Fruit fly (Drosophila melanogaster) whole organism, prepupa: ENCODE measurements around the gene CG32264.

Experiments
- Blimp-1 ChIP-seq: fragments of 200-800 bp; sonication (Bioruptor generic); optimal IDR thresholded peaks from 3 replicates; lab custom pipeline; 2017; ENCODE audit warnings: missing biosample characterization, missing genetic modification characterization, mild to moderate bottlenecking, moderate library complexity, missing genetic modification reagents
- CG10631 ChIP-seq: fragments of 200-800 bp; sonication (Bioruptor generic); optimal IDR thresholded peaks from 2 replicates; lab custom pipeline; 2016; ENCODE audit warnings: missing biosample characterization, missing genetic modification characterization
- CG10669 ChIP-seq: fragments of 200-800 bp; sonication (Bioruptor generic); optimal IDR thresholded peaks from 3 replicates; lab custom pipeline; 2018; ENCODE audit warnings: missing biosample characterization, mild to moderate bottlenecking, missing genetic modification characterization, moderate library complexity
- CG11294 ChIP-seq: fragments of 200-800 bp; sonication (Bioruptor generic); IDR thresholded peaks from 2 replicates; pipeline ENCODE4 v1.3.6; 2022; ENCODE audit warnings: missing biosample characterization, missing genetic modification characterization
- CG1621 ChIP-seq: fragments of 200-800 bp; sonication (Bioruptor generic); optimal IDR thresholded peaks from 3 replicates; lab custom pipeline; 2018; ENCODE audit warnings: missing biosample characterization, mild to moderate bottlenecking, missing genetic modification characterization
- CG16779 ChIP-seq: fragments of 200-800 bp; sonication (Bioruptor generic); optimal IDR thresholded peaks from 3 replicates; lab custom pipeline; 2017; ENCODE audit warnings: missing biosample characterization, mild to moderate bottlenecking, missing genetic modification characterization
- CG3032 ChIP-seq: fragments of 200-800 bp; optimal IDR thresholded peaks from 2 replicates; lab custom pipeline; 2019; ENCODE audit warnings: missing biosample characterization, mild to moderate bottlenecking, missing genetic modification characterization, moderate library complexity
- CG31627 ChIP-seq: fragments of 200-800 bp; sonication (Bioruptor generic); optimal IDR thresholded peaks from 3 replicates; lab custom pipeline; 2016; ENCODE audit warnings: missing biosample characterization, missing genetic modification characterization
- CG34406 ChIP-seq: fragments of 200-800 bp; sonication (Bioruptor generic); optimal IDR thresholded peaks from 3 replicates; lab custom pipeline; 2016; ENCODE audit warnings: missing biosample characterization, missing genetic modification characterization
- CG3919 ChIP-seq: fragments of 200-800 bp; sonication (Bioruptor generic); optimal IDR thresholded peaks from 3 replicates; lab custom pipeline; 2016; ENCODE audit warnings: missing biosample characterization, missing genetic modification characterization
- CG6163 ChIP-seq: fragments of 200-800 bp; sonication (Bioruptor generic); IDR thresholded peaks from 3 replicates; pipeline ENCODE4 v1.3.6; 2022; ENCODE audit warnings: missing biosample characterization, missing genetic modification characterization
- CG6276 ChIP-seq: fragments of 200-800 bp; sonication (Bioruptor generic); optimal IDR thresholded peaks from 2 replicates; lab custom pipeline; 2017; ENCODE audit warnings: missing biosample characterization, mild to moderate bottlenecking, missing genetic modification characterization
- CG6792 ChIP-seq: fragments of 200-800 bp; sonication (Bioruptor generic); optimal IDR thresholded peaks from 3 replicates; lab custom pipeline; 2016; ENCODE audit warnings: missing biosample characterization, missing genetic modification characterization
- CG6808 ChIP-seq: fragments of 200-800 bp; sonication (Bioruptor generic); optimal IDR thresholded peaks from 3 replicates; lab custom pipeline; 2017; ENCODE audit warnings: missing biosample characterization, missing genetic modification characterization, mild to moderate bottlenecking, moderate library complexity, missing genetic modification reagents
- CG6854 ChIP-seq: fragments of 200-800 bp; sonication (Bioruptor generic); optimal IDR thresholded peaks from 2 replicates; lab custom pipeline; 2017; ENCODE audit warnings: missing biosample characterization, mild to moderate bottlenecking, missing genetic modification characterization
- CG7368 ChIP-seq: fragments of 200-800 bp; sonication (Bioruptor generic); optimal IDR thresholded peaks from 3 replicates; lab custom pipeline; 2016; ENCODE audit warnings: missing biosample characterization, missing genetic modification characterization
- CG8119 ChIP-seq: fragments of 200-800 bp; sonication (Bioruptor generic); IDR thresholded peaks from 3 replicates; pipeline ENCODE4 v1.3.6; 2022; ENCODE audit warnings: missing biosample characterization, missing genetic modification characterization
- CG9139 ChIP-seq: fragments of 200-800 bp; sonication (Bioruptor generic); optimal IDR thresholded peaks from 3 replicates; lab custom pipeline; 2017; ENCODE audit warnings: missing biosample characterization, mild to moderate bottlenecking, missing genetic modification characterization
- Eip75B ChIP-seq: fragments of 200-800 bp; sonication (Bioruptor generic); optimal IDR thresholded peaks from 3 replicates; lab custom pipeline; 2016; ENCODE audit warnings: missing biosample characterization, missing genetic modification characterization
- Eip78C ChIP-seq: fragments of 200-800 bp; sonication (Bioruptor generic); peaks from one replicate; lab custom pipeline; 2016; ENCODE audit warnings: missing biosample characterization, missing genetic modification characterization
- Ets96B ChIP-seq: fragments of 200-800 bp; optimal IDR thresholded peaks from 2 replicates; lab custom pipeline; 2019; ENCODE audit warnings: missing biosample characterization, mild to moderate bottlenecking, missing genetic modification characterization, moderate library complexity
- Hr38 ChIP-seq: sonication (Bioruptor generic); optimal IDR thresholded peaks from 2 replicates; lab custom pipeline; 2016; ENCODE audit warnings: missing biosample characterization, missing genetic modification characterization
- Hr39 ChIP-seq: fragments of 200-800 bp; sonication (Bioruptor generic); optimal IDR thresholded peaks from 2 replicates; lab custom pipeline; 2016; ENCODE audit warnings: missing biosample characterization, missing genetic modification characterization
- Lpt ChIP-seq: fragments of 200-800 bp; sonication (Bioruptor generic); optimal IDR thresholded peaks from 3 replicates; lab custom pipeline; 2016; ENCODE audit warnings: missing biosample characterization, missing genetic modification characterization
- Met ChIP-seq: fragments of 200-800 bp; sonication (Bioruptor generic); optimal IDR thresholded peaks from 3 replicates; lab custom pipeline; 2016; ENCODE audit warnings: missing biosample characterization, missing genetic modification characterization
- OdsH ChIP-seq: fragments of 200-800 bp; sonication (Bioruptor generic); optimal IDR thresholded peaks from 3 replicates; lab custom pipeline; 2016; ENCODE audit warnings: missing biosample characterization, missing genetic modification characterization
- Sox102F ChIP-seq: fragments of 200-800 bp; sonication (Bioruptor generic); optimal IDR thresholded peaks from 2 replicates; lab custom pipeline; 2016; ENCODE audit warnings: missing biosample characterization, mild to moderate bottlenecking, missing genetic modification characterization
- Sox14 ChIP-seq: fragments of 200-800 bp; sonication (Bioruptor generic); optimal IDR thresholded peaks from 3 replicates; lab custom pipeline; 2016; ENCODE audit warnings: missing biosample characterization, missing genetic modification characterization
- achi ChIP-seq: fragments of 200-800 bp; sonication (Bioruptor generic); optimal IDR thresholded peaks from 3 replicates; lab custom pipeline; 2016; ENCODE audit warnings: missing biosample characterization, missing genetic modification characterization
- acj6 ChIP-seq: fragments of 200-800 bp; sonication (Bioruptor generic); optimal IDR thresholded peaks from 3 replicates; lab custom pipeline; 2016; ENCODE audit warnings: missing biosample characterization, missing genetic modification characterization
- dsx ChIP-seq: fragments of 200-800 bp; optimal IDR thresholded peaks from 3 replicates; lab custom pipeline; 2019; ENCODE audit warnings: missing biosample characterization, mild to moderate bottlenecking, missing genetic modification characterization, moderate library complexity; ENCODE audit not compliant: poor library complexity, severe bottlenecking
- eg ChIP-seq: fragments of 200-800 bp; sonication (Bioruptor generic); IDR thresholded peaks from 3 replicates; pipeline ENCODE4 v1.3.6; 2022; ENCODE audit warnings: missing biosample characterization, missing genetic modification characterization
- esn ChIP-seq: fragments of 200-800 bp; sonication (Bioruptor generic); optimal IDR thresholded peaks from 2 replicates; lab custom pipeline; 2016; ENCODE audit warnings: missing biosample characterization, mild to moderate bottlenecking, missing genetic modification characterization, moderate library complexity
- fd85E ChIP-seq: fragments of 200-800 bp; sonication (Bioruptor generic); optimal IDR thresholded peaks from 3 replicates; lab custom pipeline; 2016; ENCODE audit warnings: missing biosample characterization, missing genetic modification characterization
- fkh ChIP-seq: fragments of 200-800 bp; sonication (Bioruptor generic); optimal IDR thresholded peaks from 3 replicates; lab custom pipeline; 2017; ENCODE audit warnings: missing biosample characterization, mild to moderate bottlenecking, missing genetic modification characterization, moderate library complexity
- net ChIP-seq: fragments of 200-800 bp; sonication (Bioruptor generic); optimal IDR thresholded peaks from 3 replicates; lab custom pipeline; 2016; ENCODE audit warnings: missing biosample characterization, missing genetic modification characterization
- pdm3 ChIP-seq: fragments of 200-800 bp; sonication (Bioruptor generic); optimal IDR thresholded peaks from 3 replicates; lab custom pipeline; 2016; ENCODE audit warnings: missing biosample characterization, missing genetic modification characterization
- salr ChIP-seq, 2 experiments: fragments of 200-800 bp; sonication (Bioruptor generic); optimal IDR thresholded peaks; 3 replicates each; lab custom pipeline; 2016 to 2018; ENCODE audit warnings: missing biosample characterization in 2 of 2, missing genetic modification characterization in 2 of 2, mild to moderate bottlenecking in 1 of 2
- spab ChIP-seq: fragments of 200-800 bp; sonication (Bioruptor generic); optimal IDR thresholded peaks from 2 replicates; lab custom pipeline; 2017; ENCODE audit warnings: missing biosample characterization, mild to moderate bottlenecking, missing genetic modification characterization, missing genetic modification reagents
- ss ChIP-seq, 2 experiments: fragments of 200-800 bp; sonication (Bioruptor generic); optimal IDR thresholded peaks; 2 replicates in 1 of 2; 3 replicates in 1 of 2; lab custom pipeline; 2017 to 2018; ENCODE audit warnings: mild to moderate bottlenecking in 2 of 2, missing biosample characterization in 2 of 2, missing genetic modification characterization in 2 of 2, moderate library complexity in 1 of 2
- svp ChIP-seq: fragments of 200-800 bp; sonication (Bioruptor generic); peaks from one replicate; lab custom pipeline; 2016; ENCODE audit warnings: missing biosample characterization, missing genetic modification characterization

Gene CG32264

DNA sequence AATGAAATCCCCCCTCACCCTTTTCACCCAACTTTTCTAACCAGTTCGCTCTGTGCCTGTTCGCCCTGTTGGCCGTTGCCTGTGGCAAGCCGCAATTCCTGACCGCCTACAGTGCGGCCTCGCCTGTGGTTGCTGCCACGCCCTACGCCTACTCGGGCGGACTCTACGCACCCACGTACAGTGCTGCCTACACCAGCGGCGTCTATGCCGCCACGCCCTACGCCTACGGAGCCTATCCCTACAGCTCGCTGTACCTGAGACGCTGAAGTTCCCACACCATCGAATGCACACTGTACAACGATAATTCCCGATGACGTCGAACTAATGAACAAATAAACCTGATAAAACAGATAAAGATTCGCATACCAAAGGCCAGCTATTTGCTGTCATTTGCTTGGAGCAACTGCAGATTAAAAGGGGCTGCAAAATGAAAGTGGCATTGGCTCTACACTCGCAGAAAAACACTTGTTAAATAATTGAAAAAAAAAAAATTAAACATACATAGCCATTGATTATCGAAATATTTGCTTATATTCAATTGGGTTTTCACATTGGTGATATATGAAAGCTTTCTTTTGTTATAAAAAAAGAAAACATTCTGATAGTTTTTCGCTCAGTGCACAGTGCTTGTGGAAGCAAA, 15.1 kb downstream of the CG32264 start (continued):
- no peak for TF ChIP-seq Sox102F (GFP tag; lab: Kevin White, UChicago)
- no peak for TF ChIP-seq CG6854 (GFP tag; lab: Kevin White, UChicago)
- no peak for TF ChIP-seq Hr38 (GFP tag; lab: Kevin White, UChicago)
- TF ChIP-seq Eip78C (GFP tag; lab: Kevin White, UChicago), result peak; percentile 75
- TF ChIP-seq net (GFP tag; lab: Kevin White, UChicago), result no peak
- no peak for TF ChIP-seq CG3032 (tag; lab: Kevin White, UChicago)
- peak; percentile 28 for TF ChIP-seq svp
- TF ChIP-seq achi (GFP tag; lab: Kevin White, UChicago), result peak; percentile 47
- TF ChIP-seq esn (GFP tag; lab: Kevin White, UChicago), result peak; percentile 32

dm6 chr3L:3790504-3790903, 15.8 kb downstream of the CG32264 start, which contains the start of gene CG32266:
CG32266 (plus strand) TSS chr3L:3790804.
- TF ChIP-seq CG34406 (GFP tag; lab: Kevin White, UChicago) (no peak), acj6 (GFP tag; lab: Kevin White, UChicago) (no peak), CG1621 (tag; lab: Kevin White, UChicago) (no peak), CG16779 (no peak), spab (GFP tag; lab: Kevin White, UChicago) (no peak), Met (GFP tag; lab: Kevin White, UChicago) (no peak), Eip78C (GFP tag; lab: Kevin White, UChicago) (no peak), eg (GFP tag; lab: Robert Waterston, UW) (no peak), svp (no peak), fd85E (GFP tag; lab: Kevin White, UChicago) (no peak), salr (GFP tag; optimal IDR thresholded peaks at IDR 0.05; lab: Kevin White, UChicago) (no peak), CG11294 (no peak), CG3919 (GFP tag; lab: Kevin White, UChicago) (no peak), Hr39 (GFP tag; lab: Kevin White, UChicago) (no peak), Blimp-1 (GFP tag; lab: Kevin White, UChicago) (no peak), CG6163 (GFP tag; lab: Robert Waterston, UW) (no peak), CG6808 (GFP tag; lab: Kevin White, UChicago) (no peak), CG10631 (GFP tag; lab: Kevin White, UChicago) (no peak), achi (GFP tag; lab: Kevin White, UChicago) (no peak), dsx (GFP tag; lab: Kevin White, UChicago) (no peak)

dm6 chr3L:3788790-3789421, 17.4 kb downstream of the CG32264 start:
- TF ChIP-seq CG6276 (GFP tag; lab: Kevin White, UChicago), result peak; percentile 8
- peak; percentile 36 for TF ChIP-seq fkh
- no peak for TF ChIP-seq CG10669 (GFP tag; lab: Kevin White, UChicago)
- no peak for TF ChIP-seq Ets96B (tag; lab: Kevin White, UChicago)
- peak; percentile 62 for TF ChIP-seq Eip78C (GFP tag; lab: Kevin White, UChicago)
- peak; percentile 2 for TF ChIP-seq OdsH (GFP tag; lab: Kevin White, UChicago)
- no peak for TF ChIP-seq CG6163 (GFP tag; lab: Robert Waterston, UW)
- TF ChIP-seq eg (GFP tag; lab: Robert Waterston, UW), result peak; percentile 34; the same call in 1 of the 3 replicates

DNA sequence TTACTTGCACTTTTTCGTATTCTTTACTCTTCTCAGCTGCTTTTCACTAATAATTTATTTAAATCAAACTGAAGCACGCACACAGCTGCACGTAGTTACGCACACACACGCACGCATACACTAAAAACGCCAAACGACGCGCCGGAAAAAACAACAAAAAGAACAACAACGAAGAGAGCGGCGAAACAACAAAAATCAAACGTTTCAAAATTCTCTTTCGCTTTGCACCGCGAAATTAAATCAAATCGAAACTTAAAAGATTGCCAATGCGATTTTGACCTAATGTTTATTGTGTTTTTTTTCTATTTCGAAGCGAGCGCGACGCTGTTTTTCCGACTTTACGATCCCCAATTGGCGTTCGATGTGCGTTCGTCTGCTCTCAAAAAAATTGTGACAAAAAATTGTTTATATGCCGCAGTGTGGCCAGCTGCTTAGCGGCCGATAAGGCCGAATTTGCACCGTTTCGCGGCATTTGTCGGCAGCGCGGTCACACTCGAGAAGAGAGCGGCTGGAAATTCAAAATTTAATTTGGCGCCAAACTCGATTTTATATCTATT, 18.6 kb downstream of the CG32264 start:
- TF ChIP-seq CG31627 (GFP tag; lab: Kevin White, UChicago) (no peak), Hr38 (GFP tag; lab: Kevin White, UChicago) (no peak), CG3032 (tag; lab: Kevin White, UChicago) (peak; percentile 2), CG6792 (GFP tag; lab: Kevin White, UChicago) (peak; percentile 12), Eip75B (GFP tag; lab: Kevin White, UChicago) (peak; percentile 22), CG7368 (GFP tag; lab: Kevin White, UChicago) (no peak), pdm3 (GFP tag; lab: Kevin White, UChicago) (peak; percentile 28), achi (GFP tag; lab: Kevin White, UChicago) (peak; percentile 12), esn (GFP tag; lab: Kevin White, UChicago) (peak; percentile 58), CG10669 (GFP tag; lab: Kevin White, UChicago) (no peak), Sox14 (GFP tag; lab: Kevin White, UChicago) (peak; percentile 70), CG6854 (GFP tag; lab: Kevin White, UChicago) (peak; percentile 72), OdsH (GFP tag; lab: Kevin White, UChicago) (no peak), CG9139 (GFP tag; lab: Kevin White, UChicago) (peak; percentile 23), fd85E (GFP tag; lab: Kevin White, UChicago) (no peak), Lpt (GFP tag; lab: Kevin White, UChicago) (no peak), salr (GFP tag; optimal IDR thresholded peaks at IDR 0.05; lab: Kevin White, UChicago) (peak; percentile 10 to 39), ss (GFP tag; optimal IDR thresholded peaks at IDR 0.05; lab: Kevin White, UChicago) (peak; percentile 52 to 54), fkh (peak; percentile 32), CG8119 (peak; percentile 34; the same call in 1 of the 3 replicates)
